Fruit fly (Drosophila melanogaster) whole organism: ENCODE data around the gene CG43203.

Source experiments
- CG8478 ChIP-seq: fragments of >200 bp; optimal IDR thresholded peaks from 2 replicates; lab custom pipeline; 2018; ENCODE audit warnings: inconsistent platforms
- Dll ChIP-seq: fragments of >200 bp; optimal IDR thresholded peaks from 2 replicates; lab custom pipeline; 2017
- EcR ChIP-seq, 2 experiments: fragments of >200 bp; optimal IDR thresholded peaks; 2 replicates each; lab custom pipeline; 2017; ENCODE audit warnings: missing biosample characterization in 2 of 2, missing genetic modification characterization in 2 of 2, missing genetic modification reagents in 2 of 2
- pan ChIP-seq: fragments of >200 bp; optimal IDR thresholded peaks from 2 replicates; lab custom pipeline; 2017
- psq ChIP-seq: fragments of >200 bp; optimal IDR thresholded peaks from 2 replicates; lab custom pipeline; 2017

- TF ChIP-seq psq (lab: Kevin White, UChicago) (no peak), pan (lab: Kevin White, UChicago) (no peak), CG8478 (lab: Kevin White, UChicago) (no peak), Dll (peak; percentile 58), EcR (GFP tag; optimal IDR thresholded peaks at IDR 0.05; lab: Kevin White, UChicago) (no peak)
Observed at dm6 chr3R:19328716-19329115, 25.1 kb upstream of the CG43203 start.
